Worm (Caenorhabditis elegans) whole organism, late embryonic: Measurements from ENCODE around the gene ceh-48.
"Not testable (repeated sequence)": the region's sequence is repeated elsewhere in the genome, so short reads cannot be mapped to it uniquely, and the experiment has no call there.

Experiments used
- C38D4.7 ChIP-seq: fragments of 200-800 bp; sonication (Bioruptor generic); optimal IDR thresholded peaks from 2 replicates; lab custom pipeline; 2018; ENCODE audit warnings: mild to moderate bottlenecking, missing genetic modification characterization, moderate library complexity, missing compliant biosample characterization
- F13H6.1 ChIP-seq: sonication (generic microtip); optimal IDR thresholded peaks from 2 replicates; lab custom pipeline; 2016; ENCODE audit warnings: missing genetic modification characterization, missing compliant biosample characterization
- K02D7.2 ChIP-seq: sonication (generic microtip); optimal IDR thresholded peaks from 2 replicates; lab custom pipeline; 2017; ENCODE audit warnings: mild to moderate bottlenecking, missing genetic modification characterization, missing compliant biosample characterization
- T23F11.4 ChIP-seq: fragments of 200-800 bp; sonication (Bioruptor generic); optimal IDR thresholded peaks from 2 replicates; lab custom pipeline; 2018; ENCODE audit warnings: mild to moderate bottlenecking, missing genetic modification characterization, missing compliant biosample characterization
- ahr-1 ChIP-seq: sonication (generic microtip); optimal IDR thresholded peaks from 2 replicates; lab custom pipeline; 2016; ENCODE audit warnings: missing genetic modification characterization, missing compliant biosample characterization
- ama-1 ChIP-seq: fragments of 150-350 bp; optimal IDR thresholded peaks from 2 replicates; lab custom pipeline; 2014
- ceh-14 ChIP-seq: sonication (generic microtip); optimal IDR thresholded peaks from 2 replicates; lab custom pipeline; 2016; ENCODE audit warnings: missing genotype, missing genetic modification characterization, missing compliant biosample characterization
- ceh-19 ChIP-seq: fragments of 200-800 bp; sonication (Bioruptor generic); optimal IDR thresholded peaks from 2 replicates; lab custom pipeline; 2018; ENCODE audit warnings: mild to moderate bottlenecking, missing genetic modification characterization, missing compliant biosample characterization
- ceh-24 ChIP-seq: sonication (generic microtip); optimal IDR thresholded peaks from 2 replicates; lab custom pipeline; 2016; ENCODE audit warnings: mild to moderate bottlenecking, missing genetic modification characterization, missing compliant biosample characterization
- ceh-45 ChIP-seq: fragments of 200-800 bp; sonication (Bioruptor generic); IDR thresholded peaks from 2 replicates; pipeline ENCODE4 v1.3.6; 2022; ENCODE audit warnings: missing genetic modification reagents, missing genetic modification characterization, missing compliant biosample characterization
- ceh-9 ChIP-seq: sonication (generic microtip); optimal IDR thresholded peaks from 2 replicates; lab custom pipeline; 2016; ENCODE audit warnings: mild to moderate bottlenecking, missing genetic modification characterization, inconsistent platforms, missing compliant biosample characterization
- che-1 ChIP-seq: sonication (generic microtip); optimal IDR thresholded peaks from 2 replicates; lab custom pipeline; 2016; ENCODE audit warnings: mild to moderate bottlenecking, missing genetic modification characterization, missing compliant biosample characterization
- dve-1 ChIP-seq: sonication (generic microtip); optimal IDR thresholded peaks from 2 replicates; lab custom pipeline; 2017; ENCODE audit warnings: antibody characterized with exemption, mild to moderate bottlenecking, missing genetic modification characterization, missing compliant biosample characterization
- elt-4 ChIP-seq: sonication (generic microtip); optimal IDR thresholded peaks from 2 replicates; lab custom pipeline; 2016; ENCODE audit warnings: missing genetic modification characterization, missing compliant biosample characterization
- hlh-13 ChIP-seq: fragments of 200-800 bp; sonication (Bioruptor generic); optimal IDR thresholded peaks from 2 replicates; lab custom pipeline; 2018; ENCODE audit warnings: mild to moderate bottlenecking, missing genetic modification characterization, missing compliant biosample characterization
- hlh-15 ChIP-seq: sonication (generic microtip); optimal IDR thresholded peaks from 2 replicates; lab custom pipeline; 2016; ENCODE audit warnings: missing genetic modification characterization, missing compliant biosample characterization
- hlh-30 ChIP-seq: sonication (generic microtip); optimal IDR thresholded peaks from 2 replicates; lab custom pipeline; 2017; ENCODE audit warnings: antibody characterized with exemption, missing genetic modification characterization, missing compliant biosample characterization; ENCODE audit not compliant: insufficient read depth
- hlh-8 ChIP-seq: sonication (generic microtip); optimal IDR thresholded peaks from 2 replicates; lab custom pipeline; 2016; ENCODE audit warnings: missing genotype, missing genetic modification characterization, missing compliant biosample characterization
- lin-11 ChIP-seq: fragments of 200-800 bp; sonication (Bioruptor generic); optimal IDR thresholded peaks from 2 replicates; lab custom pipeline; 2018; ENCODE audit warnings: mild to moderate bottlenecking, missing genetic modification characterization, missing compliant biosample characterization
- madf-2 ChIP-seq: sonication (generic microtip); optimal IDR thresholded peaks from 2 replicates; lab custom pipeline; 2017; ENCODE audit warnings: missing genetic modification characterization, missing compliant biosample characterization
- mec-3 ChIP-seq: sonication (generic microtip); optimal IDR thresholded peaks from 2 replicates; lab custom pipeline; 2016; ENCODE audit warnings: borderline replicate concordance, missing genetic modification characterization, missing compliant biosample characterization
- nfya-1 ChIP-seq: sonication (generic microtip); optimal IDR thresholded peaks from 2 replicates; lab custom pipeline; 2017; ENCODE audit warnings: missing genetic modification characterization, mild to moderate bottlenecking, missing compliant biosample characterization, antibody characterized with exemption, moderate library complexity
- nhr-232 ChIP-seq: sonication (generic microtip); optimal IDR thresholded peaks from 2 replicates; lab custom pipeline; 2016; ENCODE audit warnings: missing genetic modification characterization, missing compliant biosample characterization
- npax-4 ChIP-seq: sonication (generic microtip); optimal IDR thresholded peaks from 2 replicates; lab custom pipeline; 2016; ENCODE audit warnings: missing genetic modification characterization, missing compliant biosample characterization
- pag-3 ChIP-seq: sonication (generic microtip); optimal IDR thresholded peaks from 2 replicates; lab custom pipeline; 2016; ENCODE audit warnings: missing compliant biosample characterization, missing genetic modification characterization, borderline replicate concordance
- pat-9 ChIP-seq: fragments of 200-800 bp; sonication (Bioruptor generic); optimal IDR thresholded peaks from 2 replicates; lab custom pipeline; 2018; ENCODE audit warnings: mild to moderate bottlenecking, missing genetic modification characterization, moderate library complexity, missing compliant biosample characterization
- pax-1 ChIP-seq: fragments of 150-350 bp; optimal IDR thresholded peaks from 2 replicates; lab custom pipeline; 2014; ENCODE audit warnings: missing biosample characterization, missing genetic modification characterization
- pha-2 ChIP-seq: sonication (generic microtip); optimal IDR thresholded peaks from 2 replicates; lab custom pipeline; 2017; ENCODE audit warnings: mild to moderate bottlenecking, missing genetic modification characterization, missing compliant biosample characterization
- pros-1 ChIP-seq: fragments of 150-350 bp; optimal IDR thresholded peaks from 2 replicates; lab custom pipeline; 2014; ENCODE audit warnings: missing biosample characterization, missing genetic modification reagents, missing genetic modification characterization
- ref-2 ChIP-seq: sonication (generic microtip); optimal IDR thresholded peaks from 2 replicates; lab custom pipeline; 2016; ENCODE audit warnings: missing genetic modification characterization, missing compliant biosample characterization
- sox-2 ChIP-seq: fragments of 200-800 bp; sonication (Bioruptor generic); IDR thresholded peaks from 2 replicates; pipeline ENCODE4 v1.3.6; 2022; ENCODE audit warnings: missing genetic modification reagents, missing genetic modification characterization, missing compliant biosample characterization
- sox-4 ChIP-seq: sonication (generic microtip); optimal IDR thresholded peaks from 2 replicates; lab custom pipeline; 2017; ENCODE audit warnings: mild to moderate bottlenecking, missing genetic modification characterization, inconsistent platforms, missing compliant biosample characterization
- syd-9 ChIP-seq: sonication (generic microtip); optimal IDR thresholded peaks from 2 replicates; lab custom pipeline; 2016; ENCODE audit warnings: mild to moderate bottlenecking, missing genetic modification characterization, moderate library complexity, missing compliant biosample characterization
- tbx-7 ChIP-seq: sonication (generic microtip); optimal IDR thresholded peaks from 2 replicates; lab custom pipeline; 2016; ENCODE audit warnings: missing genotype, missing genetic modification characterization, missing compliant biosample characterization
- unc-3 ChIP-seq, 2 experiments: fragments of 200-800 bp in 1 of 2; sonication (Bioruptor generic) in 1 of 2; sonication (generic microtip) in 1 of 2; conservative IDR thresholded peaks in 1 of 2; optimal IDR thresholded peaks in 1 of 2; 2 replicates each; pipeline versions ENCODE4 v1.3.6 to Lab custom; 2016 to 2022; ENCODE audit warnings: missing compliant biosample characterization in 2 of 2, missing genetic modification characterization in 2 of 2, missing genetic modification reagents in 1 of 2
- unc-42 ChIP-seq: sonication (generic microtip); optimal IDR thresholded peaks from 2 replicates; lab custom pipeline; 2016; ENCODE audit warnings: missing genotype, missing genetic modification characterization, missing compliant biosample characterization

Gene ceh-48

ce11 chrIV:6822406-6822805 is 10.5 kb downstream of the ceh-48 start, which contains the start of gene C17H12.6:
Gene C17H12.6 (minus strand): TSS chrIV:6822506.
- TF ChIP-seq syd-9 (tag; lab: Kevin White, UChicago) (no peak), ceh-14 (tag; lab: Kevin White, UChicago) (no peak)

- TF ChIP-seq ama-1 (lab: Kevin White, UChicago), result no peak
- TF ChIP-seq ceh-19 (GFP tag; lab: Kevin White, UChicago), result no peak
- no peak for TF ChIP-seq ceh-45 (GFP tag; lab: Robert Waterston, UW)
- no peak for TF ChIP-seq hlh-15
These were observed 12.7 kb downstream of the ceh-48 start, which contains the start of gene H20E11.3 for ce11 chrIV:6824622-6825021. Gene H20E11.3 (plus strand): TSS chrIV:6824816.

ce11 chrIV:6827477-6827876 is 15.6 kb downstream of the ceh-48 start, which contains the start of gene H20E11.2:
Gene H20E11.2 (plus strand): TSS chrIV:6827777.
- not testable (repeated sequence) for TF ChIP-seq hlh-13 (GFP tag; lab: Kevin White, UChicago); dve-1; hlh-30 (tag; lab: Kevin White, UChicago)

ce11 chrIV:6829902-6830301 is 18.0 kb downstream of the ceh-48 start, which contains the start of gene H20E11.1:
Gene H20E11.1 (plus strand): TSS chrIV:6830145.
- TF ChIP-seq unc-3 (GFP tag; conservative IDR thresholded peaks at IDR 0.05; lab: Robert Waterston, UW) (no peak), unc-3 (tag; optimal IDR thresholded peaks at IDR 0.05; lab: Kevin White, UChicago) (no peak), nfya-1 (tag; lab: Kevin White, UChicago) (no peak), nhr-232 (tag; lab: Kevin White, UChicago) (no peak), pros-1 (tag; lab: Kevin White, UChicago) (no peak), mec-3 (tag; lab: Kevin White, UChicago) (no peak), unc-42 (tag; lab: Kevin White, UChicago) (no peak), ama-1 (lab: Kevin White, UChicago) (no peak), T23F11.4 (GFP tag; lab: Kevin White, UChicago) (no peak), sox-4 (no peak), hlh-30 (tag; lab: Kevin White, UChicago) (no peak), tbx-7 (tag; lab: Kevin White, UChicago) (no peak), pag-3 (tag; lab: Kevin White, UChicago) (no peak)

- TF ChIP-seq ref-2 (tag; lab: Kevin White, UChicago), result no peak
- no peak for TF ChIP-seq tbx-7 (tag; lab: Kevin White, UChicago)
- TF ChIP-seq npax-4 (tag; lab: Kevin White, UChicago), result no peak
- no peak for TF ChIP-seq ceh-9 (tag; lab: Kevin White, UChicago)
- TF ChIP-seq T23F11.4 (GFP tag; lab: Kevin White, UChicago), result no peak
- TF ChIP-seq pat-9 (tag; lab: Kevin White, UChicago), result no peak
- TF ChIP-seq ceh-24 (tag; lab: Kevin White, UChicago), result no peak
- TF ChIP-seq che-1, result no peak
- no peak for TF ChIP-seq lin-11 (tag; lab: Kevin White, UChicago)
- TF ChIP-seq pax-1 (tag; lab: Kevin White, UChicago), result no peak
- TF ChIP-seq elt-4 (tag; lab: Kevin White, UChicago), result no peak
- TF ChIP-seq ceh-14 (tag; lab: Kevin White, UChicago), result no peak
These were observed 20.3 kb downstream of the ceh-48 start for ce11 chrIV:6832194-6832593.

ce11 chrIV:6833617-6834016 is 21.7 kb downstream of the ceh-48 start:
- TF ChIP-seq dve-1 (no peak), hlh-30 (tag; lab: Kevin White, UChicago) (no peak), ceh-24 (tag; lab: Kevin White, UChicago) (no peak), unc-42 (tag; lab: Kevin White, UChicago) (no peak), C38D4.7 (no peak), mec-3 (tag; lab: Kevin White, UChicago) (no peak), K02D7.2 (no peak), nfya-1 (tag; lab: Kevin White, UChicago) (no peak), ref-2 (tag; lab: Kevin White, UChicago) (no peak), madf-2 (tag; lab: Kevin White, UChicago) (no peak), ahr-1 (tag; lab: Kevin White, UChicago) (no peak), ceh-14 (tag; lab: Kevin White, UChicago) (no peak), hlh-8 (no peak), pha-2 (tag; lab: Kevin White, UChicago) (no peak), F13H6.1 (tag; lab: Kevin White, UChicago) (no peak), che-1 (no peak), pag-3 (tag; lab: Kevin White, UChicago) (no peak), lin-11 (tag; lab: Kevin White, UChicago) (no peak), pros-1 (tag; lab: Kevin White, UChicago) (no peak), sox-2 (no peak)
- TF ChIP-seq, all 69 proteins: peak for 0
